Fruit fly (Drosophila melanogaster): ENCODE data around the gene RpLP1.

- TF ChIP-seq Myc (optimal IDR thresholded peaks at IDR 0.05) (no peak), insv (optimal IDR thresholded peaks at IDR 0.05) (no peak)
Observed at dm6 chr2L:435311-435806, 15.6 kb downstream of the RpLP1 start.

Measured in Kc167 (cell line).